Worm (Caenorhabditis elegans) whole organism, midembryonic: Measurements from ENCODE around the gene ccm-3.

Experiments used
- cog-1 ChIP-seq: sonication (generic microtip); optimal IDR thresholded peaks from 2 replicates; lab custom pipeline; 2016; ENCODE audit warnings: missing genetic modification characterization, missing compliant biosample characterization
- flt-1 ChIP-seq: fragments of 200-800 bp; sonication (Bioruptor generic); IDR thresholded peaks from 2 replicates; pipeline ENCODE4 v1.3.6; 2022; ENCODE audit warnings: missing genetic modification characterization, missing compliant biosample characterization
- klf-2 ChIP-seq: fragments of 200-800 bp; sonication (Bioruptor generic); conservative IDR thresholded peaks from 2 replicates; pipeline ENCODE4 v1.3.6; 2022; ENCODE audit warnings: missing genetic modification reagents, missing genetic modification characterization, missing compliant biosample characterization
- med-1 ChIP-seq: sonication (generic microtip); optimal IDR thresholded peaks from 2 replicates; lab custom pipeline; 2017; ENCODE audit warnings: missing genetic modification characterization, mild to moderate bottlenecking, missing compliant biosample characterization, antibody characterized with exemption, missing genetic modification reagents; ENCODE audit not compliant: insufficient read depth
- ref-1 ChIP-seq: fragments of 200-800 bp; sonication (Bioruptor generic); conservative IDR thresholded peaks from 2 replicates; pipeline ENCODE4 v1.3.6; 2022; ENCODE audit warnings: missing genetic modification reagents, missing genetic modification characterization, missing compliant biosample characterization

DNA sequence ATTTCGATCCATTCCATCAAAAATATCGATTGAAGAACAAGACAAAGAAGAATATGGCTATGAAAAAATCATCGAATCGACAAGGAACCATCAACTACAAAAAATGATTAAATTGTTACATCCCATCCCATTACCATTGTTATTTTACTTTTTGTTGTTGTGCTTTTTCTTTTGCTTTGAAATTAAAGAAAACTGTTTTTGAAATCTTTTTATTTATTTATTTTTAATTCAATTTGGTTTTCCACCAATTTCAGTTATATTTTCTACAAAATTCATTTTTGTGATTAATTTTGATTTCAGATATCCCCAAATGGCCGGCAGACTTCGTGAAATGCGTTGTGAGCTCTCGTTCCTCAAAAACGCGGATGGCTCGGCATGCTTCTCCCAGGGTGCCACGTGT is 14.6 kb downstream of the ccm-3 start, which contains the start of gene crn-5:
- TF ChIP-seq ref-1 (GFP tag; lab: Robert Waterston, UW) = no peak
- no peak for TF ChIP-seq klf-2
- TF ChIP-seq cog-1 = no peak
- TF ChIP-seq flt-1 (GFP tag; lab: Robert Waterston, UW) = no peak
- TF ChIP-seq med-1 (GFP tag; lab: Kevin White, UChicago) = no peak
